Fruit fly (Drosophila melanogaster) whole organism, pupa: Measurements from ENCODE around the gene PH4alphaSG2.
A peak's percentile ranks its signal among the peaks of the same experiment; 100 is the strongest.

ENCODE experiments used
- CG10348 ChIP-seq: fragments of 200-800 bp; sonication (Bioruptor generic); IDR thresholded peaks from 2 replicates; pipeline ENCODE4 v1.3.6; 2022; ENCODE audit warnings: missing biosample characterization, missing genetic modification characterization
- CG12605 ChIP-seq: fragments of 200-800 bp; sonication (Bioruptor generic); IDR thresholded peaks from 2 replicates; pipeline ENCODE4 v1.3.6; 2022; ENCODE audit warnings: missing biosample characterization, missing genetic modification characterization
- CG13204 ChIP-seq: fragments of 200-800 bp; sonication (Bioruptor generic); optimal IDR thresholded peaks from 2 replicates; lab custom pipeline; 2018; ENCODE audit warnings: missing biosample characterization, mild to moderate bottlenecking, missing genetic modification characterization, moderate library complexity
- CG14655 ChIP-seq: fragments of 200-800 bp; sonication (Bioruptor generic); optimal IDR thresholded peaks from 3 replicates; lab custom pipeline; 2017; ENCODE audit warnings: mild to moderate bottlenecking, missing biosample characterization, missing genetic modification reagents, missing genetic modification characterization
- CG15710 ChIP-seq: fragments of 200-800 bp; sonication (Bioruptor generic); optimal IDR thresholded peaks from 2 replicates; lab custom pipeline; 2018; ENCODE audit warnings: missing biosample characterization, mild to moderate bottlenecking, missing genetic modification characterization, moderate library complexity
- CG17806 ChIP-seq: fragments of 200-800 bp; sonication (Bioruptor generic); optimal IDR thresholded peaks from 2 replicates; lab custom pipeline; 2018; ENCODE audit warnings: missing biosample characterization, mild to moderate bottlenecking, missing genetic modification characterization, moderate library complexity
- CG32121 ChIP-seq: fragments of 200-800 bp; sonication (Bioruptor generic); IDR thresholded peaks from 2 replicates; pipeline ENCODE4 v1.3.6; 2022; ENCODE audit warnings: missing biosample characterization, missing genetic modification characterization
- CG34367 ChIP-seq: fragments of 200-800 bp; sonication (Bioruptor generic); optimal IDR thresholded peaks from 2 replicates; lab custom pipeline; 2018; ENCODE audit warnings: missing biosample characterization, mild to moderate bottlenecking, missing genetic modification characterization
- CG4496 ChIP-seq: fragments of 200-800 bp; sonication (Bioruptor generic); IDR thresholded peaks from 3 replicates; pipeline ENCODE4 v1.3.6; 2022; ENCODE audit warnings: missing biosample characterization, missing genetic modification characterization
- CG8159 ChIP-seq: fragments of 200-800 bp; sonication (Bioruptor generic); optimal IDR thresholded peaks from 3 replicates; lab custom pipeline; 2018; ENCODE audit warnings: missing biosample characterization, mild to moderate bottlenecking, missing genetic modification characterization, moderate library complexity
- CG8301 ChIP-seq: fragments of 200-800 bp; sonication (Bioruptor generic); optimal IDR thresholded peaks from 2 replicates; lab custom pipeline; 2018; ENCODE audit warnings: missing biosample characterization, mild to moderate bottlenecking, missing genetic modification characterization
- CG9948 ChIP-seq: fragments of 200-800 bp; sonication (Bioruptor generic); optimal IDR thresholded peaks from 2 replicates; lab custom pipeline; 2018; ENCODE audit warnings: missing biosample characterization, mild to moderate bottlenecking, missing genetic modification characterization, moderate library complexity
- D1 ChIP-seq: fragments of 200-800 bp; sonication (Bioruptor generic); optimal IDR thresholded peaks from 2 replicates; lab custom pipeline; 2018; ENCODE audit warnings: missing biosample characterization, mild to moderate bottlenecking, missing genetic modification characterization, moderate library complexity
- EcR ChIP-seq: fragments of 200-800 bp; sonication (Bioruptor generic); optimal IDR thresholded peaks from 3 replicates; lab custom pipeline; 2019; ENCODE audit warnings: missing biosample characterization, missing genetic modification characterization, mild to moderate bottlenecking, moderate library complexity, missing genetic modification reagents
- Ets98B ChIP-seq: fragments of 200-800 bp; sonication (Bioruptor generic); IDR thresholded peaks from 2 replicates; pipeline ENCODE4 v1.3.6; 2022; ENCODE audit warnings: missing biosample characterization, missing genetic modification characterization
- Pif1A ChIP-seq: fragments of 200-800 bp; sonication (Bioruptor generic); optimal IDR thresholded peaks from 3 replicates; lab custom pipeline; 2016; ENCODE audit warnings: missing biosample characterization, missing genetic modification characterization
- Pif1B ChIP-seq: fragments of 200-800 bp; sonication (Bioruptor generic); optimal IDR thresholded peaks from 3 replicates; lab custom pipeline; 2016; ENCODE audit warnings: missing biosample characterization, missing genetic modification characterization
- Snoo ChIP-seq: fragments of 200-800 bp; sonication (Bioruptor generic); optimal IDR thresholded peaks from 3 replicates; lab custom pipeline; 2017; ENCODE audit warnings: missing biosample characterization, mild to moderate bottlenecking, missing genetic modification characterization, inconsistent platforms
- fd96Ca ChIP-seq: fragments of 200-800 bp; sonication (Bioruptor generic); IDR thresholded peaks from 3 replicates; pipeline ENCODE4 v1.3.6; 2022; ENCODE audit warnings: missing biosample characterization, missing genetic modification characterization
- gl ChIP-seq: fragments of 200-800 bp; sonication (Bioruptor generic); optimal IDR thresholded peaks from 2 replicates; lab custom pipeline; 2018; ENCODE audit warnings: missing biosample characterization, mild to moderate bottlenecking, missing genetic modification characterization
- rn ChIP-seq: fragments of 200-800 bp; sonication (Bioruptor generic); IDR thresholded peaks from 2 replicates; pipeline ENCODE4 v1.3.6; 2022; ENCODE audit warnings: missing biosample characterization, missing genetic modification characterization

PH4alphaSG2 gene

DNA sequence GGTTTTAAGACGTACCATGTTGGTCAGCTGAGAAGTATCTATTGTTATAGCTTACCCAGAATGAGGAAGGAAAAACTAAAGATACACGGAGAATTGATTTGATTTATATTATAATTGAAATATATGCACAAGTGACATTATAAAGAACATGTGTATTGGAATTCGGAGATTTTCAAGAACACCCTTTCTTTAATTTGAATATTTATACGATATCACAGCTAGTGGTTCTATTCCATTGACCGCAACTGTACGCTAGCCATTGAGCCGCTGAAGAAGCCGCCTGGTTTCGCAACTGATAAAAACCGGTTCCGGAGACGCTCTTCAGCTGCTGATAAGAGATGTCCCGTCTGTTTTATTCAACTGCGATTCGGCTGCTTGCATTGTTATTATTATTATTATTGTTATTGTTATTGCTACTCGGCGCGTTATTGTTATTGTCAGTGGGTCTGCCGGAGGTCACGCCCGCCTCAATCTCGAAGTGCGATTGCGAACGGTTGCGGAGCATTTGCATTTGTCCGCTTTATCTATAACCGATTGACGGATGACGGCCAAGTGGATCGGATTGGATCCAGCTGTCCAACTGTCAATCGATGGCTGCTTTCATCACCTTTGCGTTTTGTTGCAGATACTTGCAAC lies 28.1 kb upstream of the PH4alphaSG2 start:
- peak; percentile 41; the same call in 2 of the 3 replicates for TF ChIP-seq CG4496 (GFP tag; lab: Robert Waterston, UW)
- TF ChIP-seq D1 = no peak
- no peak for TF ChIP-seq rn
- peak; percentile 56; the same call in 1 of the 2 replicates for TF ChIP-seq Ets98B (GFP tag; lab: Robert Waterston, UW)
- TF ChIP-seq CG10348 (GFP tag; lab: Robert Waterston, UW) = no peak
- no peak for TF ChIP-seq CG14655 (GFP tag; lab: Kevin White, UChicago)
- TF ChIP-seq CG8159 = peak; percentile 66
- TF ChIP-seq EcR (GFP tag; lab: Kevin White, UChicago) = peak; percentile 58
- no peak for TF ChIP-seq gl (tag; lab: Kevin White, UChicago)
- peak; percentile 55 for TF ChIP-seq CG9948
- TF ChIP-seq Snoo = peak; percentile 36
- no peak for TF ChIP-seq fd96Ca (GFP tag; lab: Robert Waterston, UW)
- TF ChIP-seq CG15710 (tag; lab: Kevin White, UChicago) = peak; percentile 67
- peak; percentile 48 for TF ChIP-seq Pif1B (GFP tag; lab: Kevin White, UChicago)
- peak; percentile 63 for TF ChIP-seq CG32121 (GFP tag; lab: Robert Waterston, UW)
- peak; percentile 59 for TF ChIP-seq CG13204
- TF ChIP-seq Pif1A (GFP tag; lab: Kevin White, UChicago) = no peak
- peak; percentile 58 for TF ChIP-seq CG17806
- TF ChIP-seq CG12605 = peak; percentile 65
- TF ChIP-seq CG34367 (tag; lab: Kevin White, UChicago) = peak; percentile 58
- peak; percentile 63 for TF ChIP-seq CG8301 (tag; lab: Kevin White, UChicago)

- TF ChIP-seq CG32121 (GFP tag; lab: Robert Waterston, UW) (no peak), CG34367 (tag; lab: Kevin White, UChicago) (no peak), Snoo (no peak), Pif1A (GFP tag; lab: Kevin White, UChicago) (no peak), CG13204 (no peak)
These were observed 25.6 kb upstream of the PH4alphaSG2 start for dm6 chr3R:30464244-30464643.

DNA sequence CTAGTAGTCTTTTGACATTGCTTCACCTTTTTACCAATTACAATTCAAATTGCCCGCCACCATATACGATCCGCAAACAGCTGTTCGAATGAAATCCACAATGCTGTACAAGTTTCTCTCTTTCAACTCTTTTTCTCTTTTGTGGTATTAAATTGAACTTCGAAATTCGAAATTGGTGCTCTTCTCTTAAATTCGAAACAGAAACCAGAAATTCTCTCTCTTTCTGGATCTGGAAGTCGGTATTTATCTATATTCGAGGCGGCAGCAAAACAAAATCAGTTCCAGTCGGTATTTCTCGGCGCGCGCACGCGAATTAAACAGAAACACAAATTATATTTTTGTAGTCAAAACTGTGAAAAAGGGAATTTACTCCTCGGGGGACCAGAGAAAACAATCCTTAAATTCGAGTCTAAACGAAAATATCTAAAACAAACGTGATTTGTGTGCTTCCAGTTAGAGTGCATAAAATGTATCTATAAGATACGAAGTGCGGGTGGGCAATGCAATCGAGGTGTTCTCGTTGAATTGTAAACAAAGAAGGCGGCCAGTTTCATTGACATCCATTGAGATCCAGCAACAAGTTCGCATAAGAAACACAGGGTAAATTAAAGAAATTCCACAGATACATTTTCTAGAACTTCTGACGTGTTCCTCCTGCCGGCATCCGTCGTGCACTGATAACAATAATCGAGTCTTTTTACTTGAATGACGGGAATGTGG lies 23.9 kb upstream of the PH4alphaSG2 start, which contains the start of gene PH4alphaEFB:
TSS of gene PH4alphaEFB (plus strand) at position 276 of the 720 bp plus-strand sequence.
- TF ChIP-seq rn (no peak), CG32121 (GFP tag; lab: Robert Waterston, UW) (no peak), EcR (GFP tag; lab: Kevin White, UChicago) (peak; percentile 72), Pif1A (GFP tag; lab: Kevin White, UChicago) (no peak), gl (tag; lab: Kevin White, UChicago) (peak; percentile 1), CG15710 (tag; lab: Kevin White, UChicago) (no peak), CG12605 (peak; percentile 53; the same call in 1 of the 2 replicates), CG8301 (tag; lab: Kevin White, UChicago) (no peak), fd96Ca (GFP tag; lab: Robert Waterston, UW) (no peak)

DNA sequence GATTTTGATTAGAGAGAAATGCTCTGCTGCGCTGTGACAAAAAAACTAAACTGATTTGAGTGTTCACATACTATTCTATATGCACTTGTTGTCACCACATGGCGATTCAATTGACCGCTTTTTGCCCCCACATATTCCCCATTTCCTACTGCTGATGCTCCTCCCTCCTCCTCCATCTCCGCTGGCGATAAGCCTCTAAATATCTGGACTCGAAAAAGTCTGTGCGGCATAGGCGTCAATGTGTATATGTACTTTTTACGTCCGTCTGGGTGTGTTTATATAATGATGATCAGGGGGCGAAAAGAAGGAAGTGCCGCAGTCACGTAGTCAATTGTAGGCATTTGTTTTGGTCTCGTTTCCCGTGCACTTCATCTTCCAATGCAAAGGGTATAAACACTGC lies 23.4 kb upstream of the PH4alphaSG2 start:
- TF ChIP-seq Snoo = no peak
- TF ChIP-seq CG4496 (GFP tag; lab: Robert Waterston, UW) = peak; percentile 14; the same call in 1 of the 3 replicates
- no peak for TF ChIP-seq CG14655 (GFP tag; lab: Kevin White, UChicago)
- peak; percentile 38; the same call in 1 of the 3 replicates for TF ChIP-seq fd96Ca (GFP tag; lab: Robert Waterston, UW)
- TF ChIP-seq rn = no peak

- TF ChIP-seq D1 = no peak
- no peak for TF ChIP-seq CG10348 (GFP tag; lab: Robert Waterston, UW)
- TF ChIP-seq CG9948 = no peak
- TF ChIP-seq CG12605 = no peak
- no peak for TF ChIP-seq EcR (GFP tag; lab: Kevin White, UChicago)
- no peak for TF ChIP-seq gl (tag; lab: Kevin White, UChicago)
- TF ChIP-seq CG15710 (tag; lab: Kevin White, UChicago) = no peak
- TF ChIP-seq fd96Ca (GFP tag; lab: Robert Waterston, UW) = no peak
- TF ChIP-seq CG13204 = no peak
- TF ChIP-seq CG34367 (tag; lab: Kevin White, UChicago) = no peak
- no peak for TF ChIP-seq rn
- no peak for TF ChIP-seq CG4496 (GFP tag; lab: Robert Waterston, UW)
- no peak for TF ChIP-seq Pif1A (GFP tag; lab: Kevin White, UChicago)
- no peak for TF ChIP-seq CG14655 (GFP tag; lab: Kevin White, UChicago)
- no peak for TF ChIP-seq CG17806
- TF ChIP-seq CG8301 (tag; lab: Kevin White, UChicago) = no peak
These were observed 22.8 kb upstream of the PH4alphaSG2 start for dm6 chr3R:30467062-30467461.

dm6 chr3R:30470690-30471089 lies 19.2 kb upstream of the PH4alphaSG2 start:
- TF ChIP-seq Pif1B (GFP tag; lab: Kevin White, UChicago) = no peak
- no peak for TF ChIP-seq CG34367 (tag; lab: Kevin White, UChicago)
- no peak for TF ChIP-seq CG15710 (tag; lab: Kevin White, UChicago)
- no peak for TF ChIP-seq D1
- TF ChIP-seq CG10348 (GFP tag; lab: Robert Waterston, UW) = no peak
- TF ChIP-seq CG13204 = no peak
- no peak for TF ChIP-seq CG8159
- no peak for TF ChIP-seq CG4496 (GFP tag; lab: Robert Waterston, UW)
- TF ChIP-seq CG14655 (GFP tag; lab: Kevin White, UChicago) = no peak
- no peak for TF ChIP-seq CG32121 (GFP tag; lab: Robert Waterston, UW)
- TF ChIP-seq EcR (GFP tag; lab: Kevin White, UChicago) = no peak
- TF ChIP-seq Pif1A (GFP tag; lab: Kevin White, UChicago) = no peak
